Fruit fly (Drosophila melanogaster) whole organism, embryonic: Measurements from ENCODE around the gene CG18744.
A peak's percentile ranks its signal among the peaks of the same experiment; 100 is the strongest.

Source experiments
- Aef1 ChIP-seq: fragments of 200-800 bp; sonication (Bioruptor generic); IDR thresholded peaks from 3 replicates; pipeline ENCODE4 v1.3.6; 2022; ENCODE audit warnings: missing biosample characterization, missing genetic modification characterization
- Asciz ChIP-seq: fragments of 200-800 bp; sonication (Bioruptor generic); optimal IDR thresholded peaks from 2 replicates; lab custom pipeline; 2017; ENCODE audit warnings: missing biosample characterization, mild to moderate bottlenecking, missing genetic modification characterization, missing genetic modification reagents
- Bdp1 ChIP-seq: fragments of 200-800 bp; sonication (Bioruptor generic); optimal IDR thresholded peaks from 3 replicates; lab custom pipeline; 2016; ENCODE audit warnings: missing biosample characterization, missing genetic modification characterization
- CG10147 ChIP-seq: fragments of 200-800 bp; sonication (Bioruptor generic); optimal IDR thresholded peaks from 2 replicates; lab custom pipeline; 2019; ENCODE audit warnings: missing biosample characterization, mild to moderate bottlenecking, missing genetic modification characterization, moderate library complexity
- CG1024 ChIP-seq: fragments of 200-800 bp; sonication (Bioruptor generic); IDR thresholded peaks from 2 replicates; pipeline ENCODE4 v1.3.6; 2022; ENCODE audit warnings: missing biosample characterization, missing genetic modification characterization
- CG11093 ChIP-seq: fragments of 200-800 bp; sonication (Bioruptor generic); IDR thresholded peaks from 3 replicates; pipeline ENCODE4 v1.3.6; 2022; ENCODE audit warnings: missing biosample characterization, missing genetic modification characterization
- CG11504 ChIP-seq: fragments of 200-800 bp; sonication (Bioruptor generic); optimal IDR thresholded peaks from 3 replicates; lab custom pipeline; 2019; ENCODE audit warnings: missing biosample characterization, mild to moderate bottlenecking, missing genetic modification characterization, moderate library complexity
- CG12391 ChIP-seq: fragments of 200-800 bp; sonication (Bioruptor generic); optimal IDR thresholded peaks from 3 replicates; lab custom pipeline; 2018; ENCODE audit warnings: missing biosample characterization, mild to moderate bottlenecking, missing genetic modification characterization, moderate library complexity
- CG13123 ChIP-seq: fragments of 200-800 bp; sonication (Bioruptor generic); optimal IDR thresholded peaks from 2 replicates; lab custom pipeline; 2016; ENCODE audit warnings: missing biosample characterization, missing genetic modification characterization
- CG15011 ChIP-seq: fragments of 200-800 bp; sonication (Bioruptor generic); optimal IDR thresholded peaks from 3 replicates; lab custom pipeline; 2018; ENCODE audit warnings: missing biosample characterization, mild to moderate bottlenecking, missing genetic modification characterization
- CG15269 ChIP-seq: fragments of 200-800 bp; sonication (Bioruptor generic); optimal IDR thresholded peaks from 2 replicates; lab custom pipeline; 2018; ENCODE audit warnings: missing biosample characterization, mild to moderate bottlenecking, missing genetic modification characterization, moderate library complexity
- CG15514 ChIP-seq: fragments of 200-800 bp; sonication (Bioruptor generic); optimal IDR thresholded peaks from 3 replicates; lab custom pipeline; 2017; ENCODE audit warnings: missing biosample characterization, missing genetic modification characterization, mild to moderate bottlenecking, moderate library complexity, missing genetic modification reagents
- CG17612 ChIP-seq: fragments of 200-800 bp; sonication (Bioruptor generic); IDR thresholded peaks from 2 replicates; pipeline ENCODE4 v1.3.6; 2022; ENCODE audit warnings: missing biosample characterization, missing genetic modification characterization
- CG18011 ChIP-seq: fragments of 200-800 bp; sonication (Bioruptor generic); optimal IDR thresholded peaks from 2 replicates; lab custom pipeline; 2017; ENCODE audit warnings: missing biosample characterization, missing genetic modification characterization, mild to moderate bottlenecking, moderate library complexity, missing genotype
- CG18619 ChIP-seq: fragments of 200-800 bp; sonication (Bioruptor generic); optimal IDR thresholded peaks from 3 replicates; lab custom pipeline; 2017; ENCODE audit warnings: missing biosample characterization, mild to moderate bottlenecking, missing genetic modification characterization
- CG30431 ChIP-seq: fragments of 200-800 bp; sonication (Bioruptor generic); optimal IDR thresholded peaks from 2 replicates; lab custom pipeline; 2017; ENCODE audit warnings: missing biosample characterization, missing genetic modification characterization
- CG3163 ChIP-seq: fragments of 200-800 bp; sonication (Bioruptor generic); optimal IDR thresholded peaks from 3 replicates; lab custom pipeline; 2016; ENCODE audit warnings: missing biosample characterization, missing genetic modification characterization
- CG3281 ChIP-seq: fragments of 200-800 bp; sonication (Bioruptor generic); optimal IDR thresholded peaks from 3 replicates; lab custom pipeline; 2017; ENCODE audit warnings: missing biosample characterization, mild to moderate bottlenecking, missing genetic modification characterization
- CG34422 ChIP-seq: fragments of 200-800 bp; sonication (Bioruptor generic); IDR thresholded peaks from 3 replicates; pipeline ENCODE4 v1.3.6; 2022; ENCODE audit warnings: missing biosample characterization, missing genetic modification characterization
- CG5180 ChIP-seq: fragments of 200-800 bp; sonication (Bioruptor generic); optimal IDR thresholded peaks from 3 replicates; lab custom pipeline; 2017; ENCODE audit warnings: missing biosample characterization, missing genetic modification characterization, mild to moderate bottlenecking, moderate library complexity, missing genetic modification reagents
- CG7357 ChIP-seq: fragments of 200-800 bp; sonication (Bioruptor generic); IDR thresholded peaks from 3 replicates; pipeline ENCODE4 v1.3.6; 2022; ENCODE audit warnings: missing biosample characterization, missing genetic modification characterization
- CG9932 ChIP-seq: fragments of 200-800 bp; sonication (Bioruptor generic); IDR thresholded peaks from 2 replicates; pipeline ENCODE4 v1.3.6; 2022; ENCODE audit warnings: missing biosample characterization, missing genetic modification characterization
- ERR ChIP-seq: fragments of 200-800 bp; sonication (Bioruptor generic); optimal IDR thresholded peaks from 2 replicates; lab custom pipeline; 2016; ENCODE audit warnings: missing biosample characterization, missing genetic modification characterization
- GATAe ChIP-seq: fragments of 200-800 bp; sonication (Bioruptor generic); conservative IDR thresholded peaks from 2 replicates; pipeline ENCODE4 v1.3.6; 2022; ENCODE audit warnings: missing biosample characterization, missing genetic modification characterization
- Hr78 ChIP-seq, 2 experiments: fragments of 200-800 bp in 1 of 2; fragments of >200 bp in 1 of 2; sonication (Bioruptor generic) in 1 of 2; optimal IDR thresholded peaks; 2 replicates each; lab custom pipeline; 2017 to 2019; ENCODE audit warnings: missing biosample characterization in 2 of 2, missing genetic modification characterization in 2 of 2, mild to moderate bottlenecking in 1 of 2, moderate library complexity in 1 of 2
- NC2α ChIP-seq: fragments of 200-800 bp; sonication (Bioruptor generic); optimal IDR thresholded peaks from 2 replicates; lab custom pipeline; 2016; ENCODE audit warnings: missing biosample characterization, missing genetic modification characterization
- Optix ChIP-seq: fragments of 200-800 bp; sonication (Bioruptor generic); IDR thresholded peaks from 3 replicates; pipeline ENCODE4 v1.3.6; 2022; ENCODE audit warnings: missing biosample characterization, missing genetic modification characterization
- PHDP ChIP-seq: fragments of 200-800 bp; sonication (Bioruptor generic); optimal IDR thresholded peaks from 3 replicates; lab custom pipeline; 2018; ENCODE audit warnings: missing biosample characterization, mild to moderate bottlenecking, missing genetic modification characterization, moderate library complexity
- Poxn ChIP-seq: fragments of 200-800 bp; sonication (Bioruptor generic); IDR thresholded peaks from 2 replicates; pipeline ENCODE4 v1.3.6; 2022; ENCODE audit warnings: missing biosample characterization, missing genetic modification characterization
- Sox100B ChIP-seq: fragments of 200-800 bp; sonication (Bioruptor generic); optimal IDR thresholded peaks from 3 replicates; lab custom pipeline; 2018; ENCODE audit warnings: missing biosample characterization, mild to moderate bottlenecking, missing genetic modification characterization
- Sox102F ChIP-seq: fragments of 200-800 bp; sonication (Bioruptor generic); optimal IDR thresholded peaks from 2 replicates; lab custom pipeline; 2018; ENCODE audit warnings: missing biosample characterization, mild to moderate bottlenecking, missing genetic modification characterization, moderate library complexity
- ci ChIP-seq: fragments of 200-800 bp; sonication (Bioruptor generic); IDR thresholded peaks from 3 replicates; pipeline ENCODE4 v1.3.6; 2022; ENCODE audit warnings: missing biosample characterization, missing genetic modification characterization
- croc ChIP-seq: fragments of 200-800 bp; sonication (Bioruptor generic); conservative IDR thresholded peaks from 3 replicates; pipeline ENCODE4 v1.3.6; 2022; ENCODE audit warnings: missing biosample characterization, missing genetic modification characterization
- disco-r ChIP-seq: fragments of 200-800 bp; sonication (Bioruptor generic); optimal IDR thresholded peaks from 2 replicates; lab custom pipeline; 2016; ENCODE audit warnings: missing biosample characterization, missing genetic modification characterization
- dm ChIP-seq: fragments of 200-800 bp; sonication (Bioruptor generic); optimal IDR thresholded peaks from 3 replicates; lab custom pipeline; 2016; ENCODE audit warnings: missing biosample characterization, missing genetic modification characterization
- fd3F ChIP-seq: fragments of 200-800 bp; sonication (Bioruptor generic); optimal IDR thresholded peaks from 2 replicates; lab custom pipeline; 2018; ENCODE audit warnings: missing biosample characterization, mild to moderate bottlenecking, missing genetic modification characterization, moderate library complexity
- gce ChIP-seq: fragments of 200-800 bp; sonication (Bioruptor generic); IDR thresholded peaks from 3 replicates; pipeline ENCODE4 v1.3.6; 2022; ENCODE audit warnings: missing biosample characterization, missing genetic modification characterization
- lab ChIP-seq: fragments of 200-800 bp; sonication (Bioruptor generic); optimal IDR thresholded peaks from 3 replicates; lab custom pipeline; 2017; ENCODE audit warnings: missing biosample characterization, missing genetic modification characterization, mild to moderate bottlenecking, moderate library complexity, missing genetic modification reagents
- nmo ChIP-seq: fragments of 200-800 bp; sonication (Bioruptor generic); optimal IDR thresholded peaks from 2 replicates; lab custom pipeline; 2018; ENCODE audit warnings: missing biosample characterization, mild to moderate bottlenecking, missing genetic modification characterization, moderate library complexity
- pfk ChIP-seq: fragments of 200-800 bp; sonication (Bioruptor generic); optimal IDR thresholded peaks from 2 replicates; lab custom pipeline; 2018; ENCODE audit warnings: missing biosample characterization, mild to moderate bottlenecking, missing genetic modification characterization, moderate library complexity
- pum ChIP-seq: fragments of 200-800 bp; sonication (Bioruptor generic); optimal IDR thresholded peaks from 2 replicates; lab custom pipeline; 2016; ENCODE audit warnings: missing biosample characterization, missing genetic modification characterization
- rib ChIP-seq: fragments of 200-800 bp; sonication (Bioruptor generic); IDR thresholded peaks from 2 replicates; pipeline ENCODE4 v1.3.6; 2022; ENCODE audit warnings: missing biosample characterization, missing genetic modification characterization
- slou ChIP-seq: fragments of 200-800 bp; sonication (Bioruptor generic); optimal IDR thresholded peaks from 3 replicates; lab custom pipeline; 2016; ENCODE audit warnings: missing biosample characterization, missing genetic modification characterization
- sna ChIP-seq: fragments of 200-800 bp; sonication (Bioruptor generic); IDR thresholded peaks from 2 replicates; pipeline ENCODE4 v1.3.6; 2022; ENCODE audit warnings: missing biosample characterization, missing genetic modification characterization; ENCODE audit not compliant: partially characterized antibody
- sr ChIP-seq: fragments of 200-800 bp; sonication (Bioruptor generic); IDR thresholded peaks from 3 replicates; pipeline ENCODE4 v1.3.6; 2022; ENCODE audit warnings: missing biosample characterization, missing genetic modification characterization
- tio ChIP-seq: fragments of 200-800 bp; sonication (Bioruptor generic); optimal IDR thresholded peaks from 2 replicates; lab custom pipeline; 2017; ENCODE audit warnings: missing biosample characterization, missing genetic modification characterization, inconsistent platforms
- tna ChIP-seq: fragments of 200-800 bp; sonication (Bioruptor generic); IDR thresholded peaks from 2 replicates; pipeline ENCODE4 v1.3.6; 2022; ENCODE audit warnings: missing biosample characterization, missing genetic modification characterization; ENCODE audit not compliant: partially characterized antibody
- toy ChIP-seq: fragments of 200-800 bp; sonication (Bioruptor generic); IDR thresholded peaks from 2 replicates; pipeline ENCODE4 v1.3.6; 2022; ENCODE audit warnings: missing biosample characterization, missing genetic modification characterization

Gene CG18744

dm6 chr3R:7809662-7810621 is 11.4 kb upstream of the CG18744 start, which contains the start of the genes CG2993 and sgll (continued):
- TF ChIP-seq CG15269 (tag; lab: Kevin White, UChicago) (peak; percentile 85), CG5180 (GFP tag; lab: Kevin White, UChicago) (peak; percentile 39), fd3F (peak; percentile 85), Hr78 (GFP tag; optimal IDR thresholded peaks at IDR 0.05; lab: Kevin White, UChicago) (no peak), Bdp1 (GFP tag; lab: Kevin White, UChicago) (peak; percentile 63), CG10147 (GFP tag; lab: Kevin White, UChicago) (no peak), CG15011 (GFP tag; lab: Kevin White, UChicago) (peak; percentile 61), CG34422 (peak; percentile 93), CG30431 (GFP tag; lab: Kevin White, UChicago) (peak; percentile 91), tna (GFP tag; lab: Robert Waterston, UW) (no peak), CG18619 (GFP tag; lab: Kevin White, UChicago) (peak; percentile 86), CG11093 (GFP tag; lab: Robert Waterston, UW) (peak; percentile 87), CG1024 (GFP tag; lab: Robert Waterston, UW) (peak; percentile 90), sna (no peak), rib (GFP tag; lab: Robert Waterston, UW) (no peak; the same call in 1 of the 2 replicates), nmo (GFP tag; lab: Kevin White, UChicago) (peak; percentile 86), NC2α (GFP tag; lab: Kevin White, UChicago) (peak; percentile 81), croc (peak; percentile 86), CG13123 (GFP tag; lab: Kevin White, UChicago) (peak; percentile 83), CG3163 (GFP tag; lab: Kevin White, UChicago) (peak; percentile 76), Optix (peak; percentile 93), Poxn (peak; percentile 40; the same call in 1 of the 2 replicates), CG9932 (peak; percentile 96), dm (GFP tag; lab: Kevin White, UChicago) (peak; percentile 78), CG17612 (GFP tag; lab: Robert Waterston, UW) (peak; percentile 84), Asciz (peak; percentile 35), sr (peak; percentile 81), CG7357 (GFP tag; lab: Robert Waterston, UW) (peak; percentile 80), pfk (peak; percentile 52), Aef1 (GFP tag; lab: Robert Waterston, UW) (peak; percentile 89), toy (GFP tag; lab: Robert Waterston, UW) (peak; percentile 39; the same call in 1 of the 2 replicates), tio (GFP tag; lab: Kevin White, UChicago) (peak; percentile 89), CG15514 (peak; percentile 76), CG12391 (tag; lab: Kevin White, UChicago) (no peak), disco-r (GFP tag; lab: Kevin White, UChicago) (peak; percentile 82), CG3281 (GFP tag; lab: Kevin White, UChicago) (peak; percentile 57), PHDP (tag; lab: Kevin White, UChicago) (peak; percentile 81), Sox102F (GFP tag; lab: Kevin White, UChicago) (peak; percentile 94), pum (peak; percentile 96), Sox100B (GFP tag; lab: Kevin White, UChicago) (peak; percentile 60), slou (GFP tag; lab: Kevin White, UChicago) (peak; percentile 83), lab (GFP tag; lab: Kevin White, UChicago) (peak; percentile 80), GATAe (GFP tag; lab: Robert Waterston, UW) (peak; percentile 45; the same call in 1 of the 2 replicates), gce (GFP tag; lab: Robert Waterston, UW) (peak; percentile 81), ERR (peak; percentile 80), CG11504 (peak; percentile 87), CG18011 (no peak), ci (GFP tag; lab: Robert Waterston, UW) (peak; percentile 97)
